Worm (Caenorhabditis elegans): ENCODE data around the gene K08E3.2.
"Not testable (repeated sequence)": the region's sequence is repeated elsewhere in the genome, so short reads cannot be mapped to it uniquely, and the experiment has no call there.

Gene K08E3.2

DNA sequence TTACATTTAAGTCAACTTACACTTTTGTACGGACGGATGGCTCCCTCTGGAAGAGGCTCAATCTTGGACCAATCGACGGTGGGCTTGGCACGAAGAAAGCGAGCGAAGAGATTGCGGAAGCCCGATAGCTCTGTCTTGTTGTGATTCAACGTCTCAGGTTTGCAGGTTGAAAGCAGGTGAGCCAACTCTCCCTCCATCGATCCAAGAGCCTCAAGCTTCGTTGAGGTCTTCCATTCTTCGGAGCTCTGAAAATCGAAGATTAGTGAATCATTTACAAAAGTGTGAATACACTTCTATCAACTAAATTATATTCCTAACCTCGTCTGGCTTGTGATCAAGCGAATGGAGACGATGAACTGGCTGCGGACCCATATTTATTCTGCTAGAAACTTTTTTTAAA is 17.3 kb upstream of the K08E3.2 start:
- TF ChIP-seq ztf-29 (GFP tag; IDR thresholded peaks at IDR 0.05) (no peak), cog-1 (tag; optimal IDR thresholded peaks at IDR 0.05) (no peak), flt-1 (GFP tag; IDR thresholded peaks at IDR 0.05) (no peak), ref-1 (GFP tag; conservative IDR thresholded peaks at IDR 0.05) (no peak), tab-1 (GFP tag; IDR thresholded peaks at IDR 0.05) (no peak), med-1 (GFP tag; optimal IDR thresholded peaks at IDR 0.05; ENCODE audit: insufficient read depth) (no peak), T22C8.4 (GFP tag; IDR thresholded peaks at IDR 0.05) (no peak), klf-2 (GFP tag; conservative IDR thresholded peaks at IDR 0.05) (no peak), ztf-23 (GFP tag; IDR thresholded peaks at IDR 0.05) (no peak)

DNA sequence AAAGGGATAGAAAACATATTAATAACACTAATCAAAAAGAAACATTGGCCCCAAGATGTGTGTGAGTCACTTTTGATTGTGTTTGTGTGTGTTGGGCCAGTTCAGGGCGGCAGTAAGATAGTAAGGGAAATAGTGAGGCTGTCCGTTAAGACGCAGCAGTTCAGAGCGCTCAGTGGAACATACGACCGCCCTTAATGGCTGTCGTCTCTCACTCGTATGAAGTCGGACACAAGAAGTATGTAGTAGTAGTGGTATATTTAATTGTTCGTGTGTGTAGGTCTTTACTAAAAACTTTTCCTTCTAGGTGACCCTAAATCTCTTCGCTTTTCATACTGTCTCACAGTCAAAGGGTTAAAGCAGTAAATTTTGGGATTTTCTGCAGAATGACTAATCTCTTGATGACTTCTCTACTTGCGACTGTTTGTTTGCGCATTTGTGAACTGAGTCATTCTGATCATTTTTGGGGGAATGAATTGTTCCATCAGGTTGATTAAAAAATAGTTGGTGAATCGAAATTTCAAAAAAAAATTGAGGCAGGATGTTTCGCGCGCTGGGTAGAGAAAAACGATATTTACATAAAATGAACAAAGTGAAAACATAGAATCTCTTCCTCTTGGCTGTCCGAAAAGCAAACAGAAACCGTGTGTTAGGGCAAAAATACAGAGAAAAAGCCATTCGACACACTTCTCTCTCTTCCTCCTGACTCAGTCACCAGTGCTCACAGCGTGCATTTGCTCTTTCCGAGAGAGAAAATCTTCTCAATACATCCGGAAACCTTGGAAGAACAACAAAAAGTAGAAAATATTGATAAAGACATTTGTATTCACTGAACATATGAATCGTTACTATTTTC is 15.0 kb upstream of the K08E3.2 start:
- TF ChIP-seq tab-1 (GFP tag; IDR thresholded peaks at IDR 0.05), result no peak
- no peak for TF ChIP-seq T22C8.4 (GFP tag; IDR thresholded peaks at IDR 0.05)
- no peak for TF ChIP-seq ztf-29 (GFP tag; IDR thresholded peaks at IDR 0.05)
- TF ChIP-seq cog-1 (tag; optimal IDR thresholded peaks at IDR 0.05), result no peak
- TF ChIP-seq ref-1 (GFP tag; conservative IDR thresholded peaks at IDR 0.05), result no peak

DNA sequence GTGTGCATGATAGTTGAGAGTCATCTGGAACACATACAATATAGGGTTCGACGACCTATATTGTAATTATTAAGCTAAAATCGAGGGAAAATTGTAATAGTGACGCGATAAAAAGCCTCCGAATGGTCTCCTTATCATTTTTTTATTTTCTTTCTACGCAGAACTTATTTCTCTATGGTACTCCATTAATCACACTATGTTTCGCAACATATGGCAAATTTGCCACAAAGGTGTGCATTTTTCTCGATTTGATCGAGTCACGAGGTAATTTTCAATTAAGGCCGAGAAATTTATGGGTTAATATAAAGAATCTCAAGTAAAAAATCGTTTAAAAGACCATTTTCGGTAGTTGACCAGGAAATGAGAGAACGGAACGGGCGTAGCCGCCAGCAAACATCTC is 13.6 kb upstream of the K08E3.2 start, which contains the start of gene dbn-1:
Gene dbn-1, minus strand, starts transcription at position 24 of the 400 bp plus-strand sequence.
- no peak for TF ChIP-seq med-1 (GFP tag; optimal IDR thresholded peaks at IDR 0.05; ENCODE audit: insufficient read depth)

DNA sequence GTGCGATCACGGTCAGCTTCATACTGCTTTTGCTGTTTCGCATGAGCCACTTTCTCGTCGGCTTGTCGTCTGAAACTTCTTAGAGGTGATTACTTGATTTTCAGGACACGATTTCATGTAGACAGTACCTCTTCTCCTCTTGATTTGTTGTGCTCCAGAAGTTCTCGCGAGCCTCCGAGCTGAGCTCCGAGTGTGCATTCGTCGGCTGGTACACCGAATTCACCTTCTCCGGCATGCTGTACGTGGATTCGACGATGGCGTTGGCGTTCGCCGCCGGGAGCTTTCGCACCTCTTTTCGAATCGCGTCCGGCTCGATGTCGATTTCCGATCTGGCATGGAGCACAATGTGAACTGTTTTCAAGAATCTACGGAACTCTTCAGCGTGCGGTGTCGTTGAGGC is 12.5 kb upstream of the K08E3.2 start:
- TF ChIP-seq klf-2 (GFP tag; conservative IDR thresholded peaks at IDR 0.05) (no peak), cog-1 (tag; optimal IDR thresholded peaks at IDR 0.05) (no peak), med-1 (GFP tag; optimal IDR thresholded peaks at IDR 0.05; ENCODE audit: insufficient read depth) (no peak), T22C8.4 (GFP tag; IDR thresholded peaks at IDR 0.05) (no peak), ztf-23 (GFP tag; IDR thresholded peaks at IDR 0.05) (no peak), ztf-29 (GFP tag; IDR thresholded peaks at IDR 0.05) (no peak), flt-1 (GFP tag; IDR thresholded peaks at IDR 0.05) (no peak), tab-1 (GFP tag; IDR thresholded peaks at IDR 0.05) (no peak), ref-1 (GFP tag; conservative IDR thresholded peaks at IDR 0.05) (no peak)

DNA sequence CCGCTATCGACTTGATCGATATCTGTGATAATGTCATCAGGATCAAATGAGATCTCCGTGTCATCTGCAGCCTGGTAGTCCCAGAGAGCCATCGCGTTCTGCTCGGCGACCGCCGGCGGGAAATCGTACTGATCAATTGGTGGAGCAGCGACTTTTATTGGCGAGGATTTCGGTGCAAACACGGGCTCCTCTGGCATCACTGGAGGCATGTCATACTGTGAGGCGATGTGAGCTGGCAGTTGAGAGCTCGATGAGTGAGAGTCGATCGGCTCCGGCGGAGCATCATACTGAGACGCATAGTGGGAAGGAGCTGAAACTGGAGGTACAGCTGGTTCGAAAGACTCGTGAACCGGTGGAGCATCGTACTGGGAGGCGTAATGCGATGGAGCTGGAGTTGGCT is 11.2 kb upstream of the K08E3.2 start:
- TF ChIP-seq flt-1 (GFP tag; IDR thresholded peaks at IDR 0.05), result no peak
- TF ChIP-seq cog-1 (tag; optimal IDR thresholded peaks at IDR 0.05), result no peak
- TF ChIP-seq ref-1 (GFP tag; conservative IDR thresholded peaks at IDR 0.05), result no peak
- TF ChIP-seq T22C8.4 (GFP tag; IDR thresholded peaks at IDR 0.05), result no peak

DNA sequence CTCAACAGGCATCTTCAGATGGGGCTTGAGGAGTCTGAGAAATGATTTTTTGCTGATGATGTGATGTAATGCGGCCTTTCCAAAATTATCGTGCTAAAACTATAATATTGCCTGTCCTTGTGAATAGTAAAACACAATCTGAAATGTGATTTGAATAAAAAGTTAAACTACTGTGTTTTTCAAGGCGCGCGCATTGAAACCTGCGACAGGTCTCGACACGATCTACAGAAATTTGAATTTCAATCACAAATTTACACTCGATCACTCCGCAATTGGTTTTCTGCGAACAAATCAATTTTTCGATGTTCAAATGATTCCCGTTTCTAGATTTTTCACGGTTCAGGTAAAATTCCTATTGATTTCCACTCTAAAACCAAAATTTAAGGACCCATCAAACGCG is 7.2 kb upstream of the K08E3.2 start, which contains the start of gene toca-2:
Gene toca-2, plus strand, starts transcription at position 208 of the 400 bp plus-strand sequence.
- no peak for TF ChIP-seq med-1 (GFP tag; optimal IDR thresholded peaks at IDR 0.05; ENCODE audit: insufficient read depth)
- TF ChIP-seq tab-1 (GFP tag; IDR thresholded peaks at IDR 0.05), result no peak
- no peak for TF ChIP-seq ref-1 (GFP tag; conservative IDR thresholded peaks at IDR 0.05)
- no peak for TF ChIP-seq ztf-23 (GFP tag; IDR thresholded peaks at IDR 0.05)

DNA sequence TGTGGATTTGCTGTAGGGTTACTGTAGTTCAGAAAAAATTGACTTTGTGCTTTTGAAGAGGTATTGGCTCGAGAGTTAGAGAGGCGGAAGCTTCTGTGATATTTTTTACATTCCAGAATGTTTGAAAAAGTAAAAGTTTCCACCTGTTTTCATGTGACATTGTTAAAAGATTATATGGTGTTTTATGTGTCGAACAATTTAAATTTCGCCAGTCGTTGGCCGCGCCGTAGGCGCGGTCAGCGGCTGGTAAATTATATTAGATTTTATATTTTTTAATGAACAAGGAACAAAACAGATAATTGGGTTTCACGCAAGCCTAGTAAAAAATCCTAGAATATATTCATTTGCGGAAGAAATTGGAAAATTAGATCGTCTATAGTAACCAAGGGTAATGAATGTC is 2.7 kb upstream of the K08E3.2 start, which contains the start of gene mlc-7:
Gene mlc-7, plus strand, starts transcription at position 301 of the 400 bp plus-strand sequence.
- TF ChIP-seq ref-1 (GFP tag; conservative IDR thresholded peaks at IDR 0.05); tab-1 (GFP tag; IDR thresholded peaks at IDR 0.05); med-1 (GFP tag; optimal IDR thresholded peaks at IDR 0.05; ENCODE audit: insufficient read depth): not testable (repeated sequence)

DNA sequence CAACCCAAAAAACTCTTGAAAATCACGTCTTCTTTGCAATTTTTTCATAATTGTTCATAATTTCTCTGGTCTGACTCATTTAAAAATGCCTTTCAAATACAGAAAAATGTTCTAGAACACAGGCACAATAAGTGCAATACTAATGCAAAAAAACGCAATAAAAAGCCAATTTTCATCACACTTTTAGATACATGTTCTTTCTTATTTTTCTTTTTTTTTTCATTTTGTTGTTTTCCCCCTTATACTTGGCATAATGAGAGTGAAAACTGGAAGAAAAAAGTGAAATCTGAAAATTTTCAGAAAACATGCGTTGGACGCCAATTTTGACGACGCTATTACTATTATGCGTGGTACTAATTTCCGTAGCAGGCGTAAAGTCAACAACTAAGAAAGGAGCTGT is 4.6 kb downstream of the K08E3.2 start, which contains the start of gene tyr-2:
Gene tyr-2, plus strand, starts transcription at position 301 of the 400 bp plus-strand sequence.
- TF ChIP-seq med-1 (GFP tag; optimal IDR thresholded peaks at IDR 0.05; ENCODE audit: insufficient read depth) (no peak), ztf-29 (GFP tag; IDR thresholded peaks at IDR 0.05) (no peak), ref-1 (GFP tag; conservative IDR thresholded peaks at IDR 0.05) (no peak), klf-2 (GFP tag; conservative IDR thresholded peaks at IDR 0.05) (no peak), cog-1 (tag; optimal IDR thresholded peaks at IDR 0.05) (no peak), ztf-23 (GFP tag; IDR thresholded peaks at IDR 0.05) (no peak), flt-1 (GFP tag; IDR thresholded peaks at IDR 0.05) (no peak), tab-1 (GFP tag; IDR thresholded peaks at IDR 0.05) (no peak), T22C8.4 (GFP tag; IDR thresholded peaks at IDR 0.05) (no peak)

DNA sequence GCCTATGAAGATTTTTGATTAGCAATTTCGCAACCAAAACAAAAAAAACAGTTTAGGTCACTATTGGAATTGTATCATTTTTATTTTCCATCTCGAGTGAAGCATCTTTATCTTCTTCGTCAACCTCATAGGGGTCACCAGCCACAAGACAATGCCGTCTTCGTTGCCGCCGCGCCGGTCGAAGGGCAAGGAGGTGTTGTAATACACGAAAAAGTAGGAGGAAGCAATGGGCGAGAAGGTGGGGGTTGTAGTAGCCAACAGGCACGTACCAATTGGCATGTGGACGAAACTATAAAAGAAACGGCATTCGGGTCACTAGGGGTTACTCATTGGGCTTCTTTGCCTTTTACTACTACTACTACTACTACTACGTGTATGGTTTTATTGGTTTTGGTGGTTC is 6.5 kb downstream of the K08E3.2 start:
- no peak for TF ChIP-seq tab-1 (GFP tag; IDR thresholded peaks at IDR 0.05)
- no peak for TF ChIP-seq flt-1 (GFP tag; IDR thresholded peaks at IDR 0.05)
- TF ChIP-seq med-1 (GFP tag; optimal IDR thresholded peaks at IDR 0.05; ENCODE audit: insufficient read depth), result no peak
- no peak for TF ChIP-seq T22C8.4 (GFP tag; IDR thresholded peaks at IDR 0.05)
- no peak for TF ChIP-seq ztf-29 (GFP tag; IDR thresholded peaks at IDR 0.05)
- no peak for TF ChIP-seq cog-1 (tag; optimal IDR thresholded peaks at IDR 0.05)
- TF ChIP-seq klf-2 (GFP tag; conservative IDR thresholded peaks at IDR 0.05), result no peak
- no peak for TF ChIP-seq ref-1 (GFP tag; conservative IDR thresholded peaks at IDR 0.05)
- TF ChIP-seq ztf-23 (GFP tag; IDR thresholded peaks at IDR 0.05), result no peak

DNA sequence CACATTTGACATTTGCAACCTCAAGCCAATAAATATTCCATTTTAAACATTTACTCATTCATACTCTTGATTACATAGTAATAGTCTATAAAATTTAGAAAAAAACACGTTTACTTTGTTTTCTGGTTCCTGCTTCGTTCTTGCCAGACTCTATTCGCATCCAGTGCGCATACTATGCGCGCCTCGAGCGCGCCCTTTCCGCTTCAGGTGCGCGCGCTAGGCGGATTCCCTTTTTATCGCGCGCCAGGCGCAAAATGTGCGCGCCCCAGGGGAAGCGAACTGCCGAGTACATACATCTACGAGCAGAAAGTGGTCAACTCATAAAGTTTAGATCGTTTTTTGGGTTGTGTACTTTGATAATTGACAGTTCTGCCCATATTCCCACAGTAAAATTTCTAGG is 7.1 kb downstream of the K08E3.2 start:
- TF ChIP-seq klf-2 (GFP tag; conservative IDR thresholded peaks at IDR 0.05) (no peak), ref-1 (GFP tag; conservative IDR thresholded peaks at IDR 0.05) (no peak), T22C8.4 (GFP tag; IDR thresholded peaks at IDR 0.05) (no peak)

All from whole organism, midembryonic.